Fruit fly (Drosophila melanogaster): Measurements from ENCODE around the gene RpS14b.

The RpS14b gene

dm6 chrX:7935798-7936572 is 1.3 kb downstream of the RpS14b start, which contains the start of gene Ubr3 (continued):
- TF ChIP-seq hkb (optimal IDR thresholded peaks at IDR 0.05) (no peak), hkb (GFP tag; IDR thresholded peaks at IDR 0.05) (no peak), CG10462 (GFP tag; optimal IDR thresholded peaks at IDR 0.05) (no peak), CG31388 (GFP tag; optimal IDR thresholded peaks at IDR 0.05) (no peak), CG6683 (GFP tag; optimal IDR thresholded peaks at IDR 0.05) (peak; percentile 29), CG8944 (GFP tag; optimal IDR thresholded peaks at IDR 0.05) (no peak), nerfin-1 (tag; optimal IDR thresholded peaks at IDR 0.05) (peak; percentile 22), Bgb (GFP tag; IDR thresholded peaks at IDR 0.05; ENCODE audit: partially characterized antibody) (peak; percentile 86), nom (GFP tag; optimal IDR thresholded peaks at IDR 0.05) (peak; percentile 32), Hand (GFP tag; optimal IDR thresholded peaks at IDR 0.05) (no peak), shn (GFP tag; optimal IDR thresholded peaks at IDR 0.05) (peak; percentile 7), mirr (GFP tag; optimal IDR thresholded peaks at IDR 0.05) (no peak), CG15514 (GFP tag; optimal IDR thresholded peaks at IDR 0.05) (peak; percentile 37), Dref (GFP tag; IDR thresholded peaks at IDR 0.05) (peak; percentile 87), CG7786 (GFP tag; optimal IDR thresholded peaks at IDR 0.05) (no peak), D (optimal IDR thresholded peaks at IDR 0.05) (peak; percentile 91), D (GFP tag; optimal IDR thresholded peaks at IDR 0.05) (no peak), CG17361 (GFP tag; IDR thresholded peaks at IDR 0.05) (no peak), sens (GFP tag) (peak; percentile 60), z (GFP tag; IDR thresholded peaks at IDR 0.05) (no peak), Gug (GFP tag; IDR thresholded peaks at IDR 0.05) (no peak), CG31365 (tag; optimal IDR thresholded peaks at IDR 0.05) (no peak), CG4707 (GFP tag; optimal IDR thresholded peaks at IDR 0.05) (no peak), zf30C (GFP tag; optimal IDR thresholded peaks at IDR 0.05) (no peak), CG2120 (GFP tag; optimal IDR thresholded peaks at IDR 0.05) (peak; percentile 20), gt (GFP tag; IDR thresholded peaks at IDR 0.05) (no peak), cato (GFP tag; optimal IDR thresholded peaks at IDR 0.05; ENCODE audit: borderline replicate concordance) (no peak), CG11560 (tag; IDR thresholded peaks at IDR 0.05) (no peak), hb (GFP tag; IDR thresholded peaks at IDR 0.05; ENCODE audit: partially characterized antibody) (peak; percentile 76), tap (tag; optimal IDR thresholded peaks at IDR 0.05) (no peak), Trl (optimal IDR thresholded peaks at IDR 0.05) (no peak), Trl (GFP tag; optimal IDR thresholded peaks at IDR 0.05) (no peak), CG1529 (GFP tag; optimal IDR thresholded peaks at IDR 0.05) (no peak), jumu (GFP tag; optimal IDR thresholded peaks at IDR 0.05) (no peak), CG1832 (GFP tag; optimal IDR thresholded peaks at IDR 0.05) (no peak), CG7372 (GFP tag; IDR thresholded peaks at IDR 0.05) (no peak), yki (optimal IDR thresholded peaks at IDR 0.05) (no peak), CG11696 (GFP tag; IDR thresholded peaks at IDR 0.05) (no peak), vvl (GFP tag; IDR thresholded peaks at IDR 0.05) (no peak), ftz-f1 (GFP tag; optimal IDR thresholded peaks at IDR 0.05) (peak; percentile 7), D19B (GFP tag; optimal IDR thresholded peaks at IDR 0.05) (no peak), bab2 (GFP tag; optimal IDR thresholded peaks at IDR 0.05) (no peak), lab (GFP tag; optimal IDR thresholded peaks at IDR 0.05) (peak; percentile 47), CkIIα-i1 (GFP tag; IDR thresholded peaks at IDR 0.05) (no peak), lmd (GFP tag; IDR thresholded peaks at IDR 0.05) (no peak), so (GFP tag; IDR thresholded peaks at IDR 0.05) (no peak), ken (GFP tag; IDR thresholded peaks at IDR 0.05) (no peak), CG10147 (GFP tag; optimal IDR thresholded peaks at IDR 0.05) (peak; percentile 39), hbn (GFP tag; IDR thresholded peaks at IDR 0.05; ENCODE audit: partially characterized antibody) (peak; percentile 42; the same call in 1 of the 2 replicates), CG10959 (GFP tag; IDR thresholded peaks at IDR 0.05) (no peak), CG12299 (tag; optimal IDR thresholded peaks at IDR 0.05) (peak; percentile 23), CG14050 (GFP tag; IDR thresholded peaks at IDR 0.05) (no peak)
